Worm (Caenorhabditis elegans): ENCODE data around the gene gon-14.
"Not testable (repeated sequence)": the region's sequence is repeated elsewhere in the genome, so short reads cannot be mapped to it uniquely, and the experiment has no call there.

The gon-14 gene

DNA sequence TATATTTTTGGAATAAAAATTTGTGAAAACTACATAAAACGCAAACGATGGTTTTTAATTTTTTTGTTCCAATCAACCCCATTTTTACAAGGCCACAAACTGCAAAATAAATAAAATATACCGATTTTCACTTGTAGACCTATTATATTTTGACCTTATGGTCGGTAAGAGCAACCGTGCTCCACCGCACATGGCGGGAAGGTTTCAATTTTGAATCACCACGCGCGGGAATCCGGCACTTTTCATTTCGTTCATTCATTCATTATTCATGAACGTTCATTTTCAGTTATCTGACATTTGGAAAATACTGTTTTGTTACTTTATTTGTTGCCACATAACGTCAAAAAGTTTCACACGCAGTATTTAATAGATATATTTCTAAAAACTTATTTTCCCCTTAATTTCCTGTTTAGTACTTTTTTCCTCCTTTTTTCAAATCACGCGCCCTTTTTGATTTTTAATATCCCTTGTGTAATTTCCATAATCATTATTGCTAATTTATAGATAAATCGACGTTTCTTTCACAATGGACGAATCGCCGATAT is 17.2 kb downstream of the gon-14 start, which contains the start of gene hcp-1:
hcp-1 (plus strand) TSS at position 495 of the 545 bp plus-strand sequence.
- TF ChIP-seq tbx-11 (GFP tag; IDR thresholded peaks at IDR 0.05) (no peak), aly-1 (tag; optimal IDR thresholded peaks at IDR 0.05) (no peak), ets-7 (tag; optimal IDR thresholded peaks at IDR 0.05) (no peak), hmbx-1 (tag; optimal IDR thresholded peaks at IDR 0.05) (no peak)

DNA sequence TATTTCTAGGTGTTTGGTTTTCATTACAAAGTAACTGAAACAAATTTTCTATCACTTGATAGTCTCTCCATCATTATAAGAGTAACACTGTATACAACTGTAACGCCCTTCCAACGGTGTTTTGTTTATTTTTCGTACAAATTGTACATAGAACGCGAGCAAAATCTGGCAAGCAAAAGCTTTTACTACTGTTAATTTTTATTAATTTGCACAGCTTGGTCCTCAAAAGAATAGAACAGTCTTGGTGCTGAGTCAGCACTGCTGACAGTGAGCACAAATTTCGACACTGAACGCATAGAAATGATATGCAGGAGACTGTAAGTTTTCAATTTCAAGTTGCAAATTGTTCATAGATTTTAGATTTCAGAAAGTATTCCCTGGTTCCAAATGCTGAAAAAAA is 20.7 kb downstream of the gon-14 start, which contains the start of gene ZK1055.2:
ZK1055.2 (plus strand) TSS at position 301 of the 400 bp plus-strand sequence.
- TF ChIP-seq tra-4 (tag; optimal IDR thresholded peaks at IDR 0.05) (no peak), hmg-4 (GFP tag; optimal IDR thresholded peaks at IDR 0.05) (no peak), scrt-1 (GFP tag; IDR thresholded peaks at IDR 0.05) (no peak), hmbx-1 (tag; optimal IDR thresholded peaks at IDR 0.05) (no peak), ceh-13 (GFP tag; optimal IDR thresholded peaks at IDR 0.05) (no peak), tbx-11 (GFP tag; IDR thresholded peaks at IDR 0.05) (no peak), B0310.2 (tag; optimal IDR thresholded peaks at IDR 0.05) (no peak), hnd-1 (tag; optimal IDR thresholded peaks at IDR 0.05) (no peak), ceh-36 (tag; optimal IDR thresholded peaks at IDR 0.05) (no peak), tbx-37 (GFP tag; conservative IDR thresholded peaks at IDR 0.05) (no peak), F13C5.2 (tag; optimal IDR thresholded peaks at IDR 0.05) (no peak), ets-7 (tag; optimal IDR thresholded peaks at IDR 0.05) (no peak), pes-1 (GFP tag; IDR thresholded peaks at IDR 0.05) (no peak), sea-1 (GFP tag; conservative IDR thresholded peaks at IDR 0.05) (no peak), aly-1 (tag; optimal IDR thresholded peaks at IDR 0.05) (no peak), flt-1 (GFP tag; IDR thresholded peaks at IDR 0.05) (no peak), ama-1 (optimal IDR thresholded peaks at IDR 0.05) (no peak)

DNA sequence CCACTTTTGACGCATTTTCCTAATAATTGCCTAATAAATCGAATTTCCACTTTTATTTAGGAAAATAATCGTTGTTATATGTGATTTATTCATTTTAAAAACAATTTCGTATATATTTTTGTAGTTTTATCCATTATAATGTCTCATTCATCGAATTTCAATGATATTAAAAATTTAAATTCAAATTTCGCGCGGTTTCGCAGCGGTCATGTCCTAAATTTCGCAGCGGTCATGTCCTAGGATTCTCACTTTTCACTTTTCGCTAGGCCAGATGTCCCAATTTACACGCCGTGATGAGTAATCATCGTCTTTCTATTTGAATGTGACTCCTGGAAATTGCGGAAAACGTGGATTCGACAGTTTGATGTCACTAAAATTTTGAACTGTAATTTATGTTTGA is 29.2 kb downstream of the gon-14 start, which contains the start of gene ZK1055.4:
ZK1055.4 (plus strand) TSS at position 301 of the 400 bp plus-strand sequence.
- not testable (repeated sequence) for TF ChIP-seq ets-7 (tag; optimal IDR thresholded peaks at IDR 0.05); hmg-4 (GFP tag; optimal IDR thresholded peaks at IDR 0.05); F13C5.2 (tag; optimal IDR thresholded peaks at IDR 0.05)

DNA sequence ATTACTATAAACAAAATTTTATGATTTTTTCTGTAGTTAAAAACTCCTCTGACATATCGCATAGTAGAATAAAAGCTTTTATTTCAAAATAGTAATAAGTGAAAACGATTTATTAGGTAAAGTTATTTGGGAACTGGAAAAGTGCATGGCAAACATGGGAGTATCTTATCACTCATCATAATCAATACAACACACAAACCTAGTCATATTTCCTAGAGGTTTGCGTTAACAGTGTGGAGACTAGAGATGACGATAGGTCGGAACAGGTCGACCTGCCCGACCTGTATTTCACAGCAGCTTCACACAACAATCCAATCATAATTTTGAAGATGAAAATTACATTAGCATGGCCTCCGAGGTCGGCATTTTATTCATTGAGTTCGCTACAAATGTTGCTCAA is 31.0 kb downstream of the gon-14 start, which contains the start of gene EGAP9.3:
EGAP9.3 (minus strand) TSS at position 131 of the 400 bp plus-strand sequence.
- TF ChIP-seq tbx-37 (GFP tag; conservative IDR thresholded peaks at IDR 0.05) (no peak), tbx-11 (GFP tag; IDR thresholded peaks at IDR 0.05) (no peak), flt-1 (GFP tag; IDR thresholded peaks at IDR 0.05) (no peak), B0310.2 (tag; optimal IDR thresholded peaks at IDR 0.05) (no peak), aly-1 (tag; optimal IDR thresholded peaks at IDR 0.05) (no peak), hmg-4 (GFP tag; optimal IDR thresholded peaks at IDR 0.05) (no peak), F13C5.2 (tag; optimal IDR thresholded peaks at IDR 0.05) (no peak), hnd-1 (tag; optimal IDR thresholded peaks at IDR 0.05) (no peak)

DNA sequence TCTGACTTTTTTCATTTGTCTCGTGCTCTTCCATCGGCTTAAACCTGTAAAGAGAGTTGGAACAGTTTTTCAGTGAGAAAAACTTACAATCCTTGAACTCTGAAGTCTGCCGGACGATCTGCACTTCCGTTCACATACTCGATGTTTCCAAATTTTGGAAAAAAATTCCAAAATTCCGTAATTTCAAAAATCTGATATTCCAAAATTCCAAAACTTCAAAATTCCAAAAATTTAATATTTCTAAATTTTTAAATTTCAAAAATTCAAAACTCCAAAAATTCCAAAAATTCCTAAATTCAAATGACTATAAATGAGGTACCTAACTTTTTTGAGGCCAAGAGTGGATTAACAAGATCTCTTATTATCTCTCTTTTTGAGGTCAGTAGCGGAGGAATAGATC is 34.4 kb downstream of the gon-14 start, which contains the start of gene EGAP9.4:
EGAP9.4 (plus strand) TSS at position 301 of the 400 bp plus-strand sequence.
- TF ChIP-seq sea-1 (GFP tag; conservative IDR thresholded peaks at IDR 0.05): no peak
- TF ChIP-seq ama-1 (optimal IDR thresholded peaks at IDR 0.05): no peak
- TF ChIP-seq ets-7 (tag; optimal IDR thresholded peaks at IDR 0.05): no peak
- no peak for TF ChIP-seq pes-1 (GFP tag; IDR thresholded peaks at IDR 0.05)
- no peak for TF ChIP-seq tra-4 (tag; optimal IDR thresholded peaks at IDR 0.05)
- no peak for TF ChIP-seq B0310.2 (tag; optimal IDR thresholded peaks at IDR 0.05)
- no peak for TF ChIP-seq ceh-13 (GFP tag; optimal IDR thresholded peaks at IDR 0.05)
- no peak for TF ChIP-seq F13C5.2 (tag; optimal IDR thresholded peaks at IDR 0.05)
- TF ChIP-seq ceh-36 (tag; optimal IDR thresholded peaks at IDR 0.05): no peak
- TF ChIP-seq aly-1 (tag; optimal IDR thresholded peaks at IDR 0.05): no peak
- TF ChIP-seq tbx-37 (GFP tag; conservative IDR thresholded peaks at IDR 0.05): no peak
- TF ChIP-seq hmbx-1 (tag; optimal IDR thresholded peaks at IDR 0.05): no peak
- TF ChIP-seq hnd-1 (tag; optimal IDR thresholded peaks at IDR 0.05): no peak
- TF ChIP-seq hmg-4 (GFP tag; optimal IDR thresholded peaks at IDR 0.05): no peak

DNA sequence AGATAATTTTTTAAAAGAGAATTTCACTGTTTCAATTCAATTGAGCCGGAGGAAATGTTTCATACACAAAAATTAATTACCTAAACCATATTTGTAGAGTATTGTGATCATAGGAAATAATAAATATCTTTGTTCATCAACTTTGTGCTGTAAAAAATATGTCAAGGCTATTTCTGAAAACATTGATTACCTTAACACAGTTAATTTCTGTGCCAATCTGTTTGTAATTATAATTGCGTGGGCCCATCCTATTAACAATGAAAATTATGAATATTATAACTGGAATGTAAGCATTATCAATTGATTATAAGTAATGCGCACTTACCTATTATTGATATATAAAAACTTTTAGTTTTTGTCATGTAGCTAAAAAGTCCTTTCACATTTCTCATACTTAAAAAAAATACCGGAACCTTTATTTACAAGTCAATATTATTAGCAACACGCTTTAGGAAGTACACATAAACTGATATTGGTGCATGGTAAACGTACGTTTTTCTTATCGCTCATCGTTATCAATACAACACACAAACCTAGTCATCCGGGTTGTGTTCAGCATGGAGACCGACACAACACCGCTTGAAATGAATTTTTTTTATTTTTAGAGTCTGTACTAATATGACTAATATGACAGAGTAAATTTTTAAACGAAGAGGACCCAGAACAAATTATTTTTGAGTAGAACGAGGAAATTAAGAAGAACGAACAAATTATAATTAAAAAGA is 35.4 kb downstream of the gon-14 start, which contains the start of gene fut-2:
fut-2 (minus strand) TSS at position 485 of the 725 bp plus-strand sequence.
- TF ChIP-seq sea-1 (GFP tag; conservative IDR thresholded peaks at IDR 0.05) (no peak), ets-7 (tag; optimal IDR thresholded peaks at IDR 0.05) (no peak), aly-1 (tag; optimal IDR thresholded peaks at IDR 0.05) (no peak), pes-1 (GFP tag; IDR thresholded peaks at IDR 0.05) (no peak)

DNA sequence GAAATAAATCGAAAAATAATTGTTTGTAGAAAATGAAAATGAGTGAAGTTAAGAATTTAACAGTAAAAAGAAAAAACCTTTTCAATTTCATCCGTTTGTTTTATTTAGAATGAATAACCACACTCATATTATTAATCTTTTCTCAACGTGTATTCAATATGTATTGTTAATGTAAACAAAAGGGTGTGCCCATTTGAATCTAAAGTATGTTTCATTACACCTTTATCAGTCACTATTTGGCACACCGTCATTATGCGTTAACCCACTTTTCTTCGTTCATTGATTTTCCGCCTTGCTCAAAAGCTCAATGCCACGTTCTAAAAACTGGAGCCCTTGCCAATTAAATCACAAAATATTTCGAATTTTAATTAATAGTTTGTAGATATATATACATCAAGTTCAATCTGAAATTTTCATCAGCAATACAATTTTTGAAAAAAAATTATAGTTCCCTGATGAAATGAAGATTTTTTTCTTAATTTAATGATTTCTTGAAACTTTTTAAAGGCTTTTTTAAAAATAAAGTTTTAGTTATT is 45.0 kb downstream of the gon-14 start, which contains the start of gene K04A8.1:
K04A8.1 (plus strand) TSS at position 486 of the 536 bp plus-strand sequence.
- TF ChIP-seq sea-1 (GFP tag; conservative IDR thresholded peaks at IDR 0.05) (no peak), hmbx-1 (tag; optimal IDR thresholded peaks at IDR 0.05) (no peak), tra-4 (tag; optimal IDR thresholded peaks at IDR 0.05) (no peak), ceh-13 (GFP tag; optimal IDR thresholded peaks at IDR 0.05) (no peak), ceh-36 (tag; optimal IDR thresholded peaks at IDR 0.05) (no peak), hmg-4 (GFP tag; optimal IDR thresholded peaks at IDR 0.05) (no peak)

DNA sequence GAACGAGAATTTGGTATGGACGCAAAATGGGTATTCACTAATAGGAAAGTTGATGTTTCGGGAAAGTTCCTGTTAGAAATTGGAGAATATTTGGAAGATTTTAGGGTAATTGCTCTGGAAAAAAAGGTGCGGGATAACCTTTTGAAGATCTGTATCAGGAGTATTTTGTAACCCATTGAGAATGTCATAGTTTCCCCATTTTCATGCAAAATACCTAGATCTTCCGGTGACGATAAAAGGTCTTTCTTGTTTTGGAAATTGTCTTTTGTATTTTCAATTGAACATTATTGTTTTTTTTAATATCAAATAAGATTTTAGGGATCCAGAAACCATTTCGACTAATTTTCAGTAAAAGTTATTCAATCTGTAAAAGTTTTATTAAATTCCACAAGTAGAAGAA is 49.4 kb downstream of the gon-14 start, which contains the start of gene spp-19:
spp-19 (minus strand) TSS at position 101 of the 400 bp plus-strand sequence.
- TF ChIP-seq tra-4 (tag; optimal IDR thresholded peaks at IDR 0.05): no peak
- TF ChIP-seq B0310.2 (tag; optimal IDR thresholded peaks at IDR 0.05): no peak
- TF ChIP-seq hmg-4 (GFP tag; optimal IDR thresholded peaks at IDR 0.05): no peak
- no peak for TF ChIP-seq ets-7 (tag; optimal IDR thresholded peaks at IDR 0.05)
- no peak for TF ChIP-seq ceh-36 (tag; optimal IDR thresholded peaks at IDR 0.05)
- no peak for TF ChIP-seq ama-1 (optimal IDR thresholded peaks at IDR 0.05)
- TF ChIP-seq aly-1 (tag; optimal IDR thresholded peaks at IDR 0.05): no peak
- no peak for TF ChIP-seq scrt-1 (GFP tag; IDR thresholded peaks at IDR 0.05)
- no peak for TF ChIP-seq sea-1 (GFP tag; conservative IDR thresholded peaks at IDR 0.05)
- TF ChIP-seq ceh-13 (GFP tag; optimal IDR thresholded peaks at IDR 0.05): no peak
- no peak for TF ChIP-seq tbx-11 (GFP tag; IDR thresholded peaks at IDR 0.05)
- TF ChIP-seq hmbx-1 (tag; optimal IDR thresholded peaks at IDR 0.05): no peak
- TF ChIP-seq flt-1 (GFP tag; IDR thresholded peaks at IDR 0.05): no peak
- no peak for TF ChIP-seq pes-1 (GFP tag; IDR thresholded peaks at IDR 0.05)
- TF ChIP-seq tbx-37 (GFP tag; conservative IDR thresholded peaks at IDR 0.05): no peak
- TF ChIP-seq hnd-1 (tag; optimal IDR thresholded peaks at IDR 0.05): no peak
- no peak for TF ChIP-seq F13C5.2 (tag; optimal IDR thresholded peaks at IDR 0.05)

Data from whole organism, early embryonic.